Fruit fly (Drosophila melanogaster): ENCODE results near the gene Ccm3.

Ccm3 gene

dm6 chr3R:15409772-15410688 lies 38.3 kb downstream of the Ccm3 start (continued):
- TF ChIP-seq CG8290 (GFP tag; optimal IDR thresholded peaks at IDR 0.05), result no peak
- no peak for TF ChIP-seq CG8290 (tag; optimal IDR thresholded peaks at IDR 0.05)
- TF ChIP-seq lab (GFP tag; optimal IDR thresholded peaks at IDR 0.05), result no peak
- no peak for TF ChIP-seq CG13123 (GFP tag; optimal IDR thresholded peaks at IDR 0.05)
- no peak for TF ChIP-seq Ravus (GFP tag; IDR thresholded peaks at IDR 0.05)
- no peak for TF ChIP-seq oc (tag; optimal IDR thresholded peaks at IDR 0.05)
- no peak for TF ChIP-seq tio (GFP tag; optimal IDR thresholded peaks at IDR 0.05)
- TF ChIP-seq ci (GFP tag; IDR thresholded peaks at IDR 0.05), result 0 out of 3 replicates have a peak, but pooled peaks have one; percentile 46
- no peak for TF ChIP-seq prd (optimal IDR thresholded peaks at IDR 0.05)
- TF ChIP-seq prd (GFP tag; IDR thresholded peaks at IDR 0.05), result no peak; the same call in 2 of the 3 replicates
- TF ChIP-seq CG3065 (GFP tag; optimal IDR thresholded peaks at IDR 0.05), result no peak
- TF ChIP-seq CG34422 (GFP tag; IDR thresholded peaks at IDR 0.05), result peak; percentile 56; the same call in 1 of the 3 replicates
- TF ChIP-seq CG10366 (GFP tag; IDR thresholded peaks at IDR 0.05), result no peak; the same call in 1 of the 2 replicates
- no peak for TF ChIP-seq CG32767 (GFP tag; IDR thresholded peaks at IDR 0.05)
- peak; percentile 20 for TF ChIP-seq CG13775 (GFP tag; optimal IDR thresholded peaks at IDR 0.05)
- no peak for TF ChIP-seq psq (GFP tag; optimal IDR thresholded peaks at IDR 0.05)
- no peak for TF ChIP-seq Side (GFP tag; optimal IDR thresholded peaks at IDR 0.05)
- TF ChIP-seq Ptx1 (GFP tag; IDR thresholded peaks at IDR 0.05), result peak; percentile 33; the same call in 1 of the 2 replicates
- TF ChIP-seq GATAe (GFP tag; conservative IDR thresholded peaks at IDR 0.05), result no peak
- TF ChIP-seq seq (GFP tag; IDR thresholded peaks at IDR 0.05), result no peak
- no peak for TF ChIP-seq org-1 (GFP tag; optimal IDR thresholded peaks at IDR 0.05)
- no peak for TF ChIP-seq NC2α (GFP tag; optimal IDR thresholded peaks at IDR 0.05)
- peak; percentile 4; the same call in 1 of the 2 replicates for TF ChIP-seq CG1024 (GFP tag; IDR thresholded peaks at IDR 0.05)
- TF ChIP-seq CG43689 (GFP tag; IDR thresholded peaks at IDR 0.05), result no peak
- TF ChIP-seq maf-S (GFP tag; optimal IDR thresholded peaks at IDR 0.05), result no peak
- no peak for TF ChIP-seq CG12299 (tag; optimal IDR thresholded peaks at IDR 0.05)
- no peak for TF ChIP-seq fru (optimal IDR thresholded peaks at IDR 0.05)
- no peak for TF ChIP-seq usp (GFP tag; optimal IDR thresholded peaks at IDR 0.05)
- TF ChIP-seq CG4707 (GFP tag; optimal IDR thresholded peaks at IDR 0.05), result peak; percentile 95
- TF ChIP-seq zen2 (GFP tag; IDR thresholded peaks at IDR 0.05; ENCODE audit: partially characterized antibody), result no peak
- TF ChIP-seq CG14014 (GFP tag; IDR thresholded peaks at IDR 0.05), result no peak
- TF ChIP-seq exex (tag; optimal IDR thresholded peaks at IDR 0.05), result no peak
- peak; percentile 13 for TF ChIP-seq CG5180 (GFP tag; optimal IDR thresholded peaks at IDR 0.05)
- no peak for TF ChIP-seq dmrt99B (tag; optimal IDR thresholded peaks at IDR 0.05)
- TF ChIP-seq nerfin-1 (tag; optimal IDR thresholded peaks at IDR 0.05), result peak; percentile 21
- TF ChIP-seq corto (GFP tag; optimal IDR thresholded peaks at IDR 0.05), result no peak
- no peak for TF ChIP-seq Dad (GFP tag; optimal IDR thresholded peaks at IDR 0.05)
- no peak for TF ChIP-seq hth (optimal IDR thresholded peaks at IDR 0.05)
- TF ChIP-seq CG12769 (tag; optimal IDR thresholded peaks at IDR 0.05), result no peak
- no peak for TF ChIP-seq sisA (GFP tag; IDR thresholded peaks at IDR 0.05)
- no peak for TF ChIP-seq mld (GFP tag; IDR thresholded peaks at IDR 0.05; ENCODE audit: partially characterized antibody)
- no peak for TF ChIP-seq da (GFP tag; optimal IDR thresholded peaks at IDR 0.05)
- no peak for TF ChIP-seq Pdp1 (GFP tag; optimal IDR thresholded peaks at IDR 0.05)
- no peak for TF ChIP-seq MTF-1 (GFP tag; optimal IDR thresholded peaks at IDR 0.05; ENCODE audit: borderline replicate concordance)
- TF ChIP-seq sob (GFP tag; IDR thresholded peaks at IDR 0.05), result peak; percentile 41; the same call in 1 of the 2 replicates
- no peak for TF ChIP-seq fd96Cb (tag; optimal IDR thresholded peaks at IDR 0.05)
- TF ChIP-seq cato (GFP tag; optimal IDR thresholded peaks at IDR 0.05; ENCODE audit: borderline replicate concordance), result no peak
- TF ChIP-seq Sox100B (GFP tag; optimal IDR thresholded peaks at IDR 0.05), result peak; percentile 14
- no peak for TF ChIP-seq gt (GFP tag; IDR thresholded peaks at IDR 0.05)
- TF ChIP-seq ERR (GFP tag; optimal IDR thresholded peaks at IDR 0.05), result no peak
